In the genomic region with DNA sequence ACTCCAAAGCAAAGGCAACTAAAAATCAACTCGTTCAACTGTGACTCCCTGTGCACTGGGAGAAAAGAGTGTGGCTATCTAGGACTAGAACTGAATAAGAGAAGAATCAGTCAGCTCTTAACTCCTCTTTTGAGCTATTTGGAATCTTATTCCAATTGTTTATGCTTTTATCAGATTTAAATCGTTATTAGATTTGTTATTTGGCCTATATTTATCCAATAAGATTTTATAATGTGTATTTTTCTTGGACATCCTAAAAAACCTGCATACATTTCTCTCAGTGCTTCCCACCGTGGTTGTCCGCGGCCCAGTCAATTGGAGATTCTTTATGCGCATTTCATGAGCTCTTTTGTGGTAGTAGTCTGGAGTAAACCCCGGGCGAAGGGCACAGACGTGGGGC, we compare ENCODE assay signal across 1 fruit fly cellular context.
TF ChIP-seq lines count a peak whose summit lies in the region.

No protein-coding gene starts in this region.

TF ChIP-seq in whole organism, embryonic, 481 proteins besides CTCF, POLR2A, EP300 and RAD21 (continued from another document and continues in another):
- no peak for TF ChIP-seq NC2α (GFP tag; optimal IDR thresholded peaks at IDR 0.05; lab: Kevin White, UChicago)
- no peak for TF ChIP-seq CG6854 (GFP tag; optimal IDR thresholded peaks at IDR 0.05; lab: Kevin White, UChicago)
- TF ChIP-seq CG13287 (GFP tag; IDR thresholded peaks at IDR 0.05; lab: Robert Waterston, UW; ENCODE audit: partially characterized antibody): no peak
- TF ChIP-seq B-H2 (GFP tag; optimal IDR thresholded peaks at IDR 0.05; lab: Kevin White, UChicago): no peak
- no peak for TF ChIP-seq abd-A (tag; optimal IDR thresholded peaks at IDR 0.05; lab: Kevin White, UChicago)
- no peak for TF ChIP-seq CG5953 (GFP tag; IDR thresholded peaks at IDR 0.05; lab: Robert Waterston, UW)
- no peak for TF ChIP-seq tll (GFP tag; optimal IDR thresholded peaks at IDR 0.05; lab: Kevin White, UChicago)
- no peak for TF ChIP-seq Vsx1 (GFP tag; optimal IDR thresholded peaks at IDR 0.05; lab: Kevin White, UChicago)
- no peak for TF ChIP-seq eve (GFP tag; optimal IDR thresholded peaks at IDR 0.05; lab: Kevin White, UChicago)
- peak; percentile 61 for TF ChIP-seq Chrac-16 (GFP tag; optimal IDR thresholded peaks at IDR 0.05; lab: Kevin White, UChicago)
- TF ChIP-seq gfzf (GFP tag; optimal IDR thresholded peaks at IDR 0.05; lab: Kevin White, UChicago): no peak
- peak; percentile 72 for TF ChIP-seq Meics (GFP tag; optimal IDR thresholded peaks at IDR 0.05; lab: Kevin White, UChicago)
- peak; percentile 59 for TF ChIP-seq CG10462 (GFP tag; optimal IDR thresholded peaks at IDR 0.05; lab: Kevin White, UChicago)
- peak; percentile 46 for TF ChIP-seq shn (GFP tag; optimal IDR thresholded peaks at IDR 0.05; lab: Kevin White, UChicago)
- no peak for TF ChIP-seq ci (GFP tag; IDR thresholded peaks at IDR 0.05; lab: Robert Waterston, UW)
- TF ChIP-seq CG1024 (GFP tag; IDR thresholded peaks at IDR 0.05; lab: Robert Waterston, UW): no peak
- peak; percentile 51 for TF ChIP-seq CG18476 (GFP tag; optimal IDR thresholded peaks at IDR 0.05; lab: Kevin White, UChicago)
- TF ChIP-seq chn (GFP tag; optimal IDR thresholded peaks at IDR 0.05; lab: Kevin White, UChicago): peak; percentile 41
- no peak for TF ChIP-seq Stat92E (GFP tag; optimal IDR thresholded peaks at IDR 0.05; lab: Kevin White, UChicago)
- TF ChIP-seq CG2678 (tag; optimal IDR thresholded peaks at IDR 0.05; lab: Kevin White, UChicago): peak; percentile 80
- TF ChIP-seq Dip3 (GFP tag; optimal IDR thresholded peaks at IDR 0.05; lab: Kevin White, UChicago): peak; percentile 55
- TF ChIP-seq Deaf1 (tag; optimal IDR thresholded peaks at IDR 0.05; lab: Kevin White, UChicago): peak; percentile 45
- peak; percentile 70 for TF ChIP-seq tx (GFP tag; optimal IDR thresholded peaks at IDR 0.05; lab: Kevin White, UChicago)
- no peak for TF ChIP-seq Lpt (GFP tag; optimal IDR thresholded peaks at IDR 0.05; lab: Kevin White, UChicago)
- peak; percentile 54; the same call in 1 of the 2 replicates for TF ChIP-seq H2.0 (GFP tag; IDR thresholded peaks at IDR 0.05; lab: Robert Waterston, UW)
- TF ChIP-seq CG34224 (GFP tag; IDR thresholded peaks at IDR 0.05; lab: Robert Waterston, UW; ENCODE audit: partially characterized antibody): no peak
- no peak for TF ChIP-seq zen2 (GFP tag; IDR thresholded peaks at IDR 0.05; lab: Robert Waterston, UW; ENCODE audit: partially characterized antibody)
- TF ChIP-seq cas (GFP tag; IDR thresholded peaks at IDR 0.05; lab: Robert Waterston, UW): no peak
- TF ChIP-seq Hand (GFP tag; optimal IDR thresholded peaks at IDR 0.05; lab: Kevin White, UChicago): no peak
- TF ChIP-seq CG17361 (GFP tag; IDR thresholded peaks at IDR 0.05; lab: Robert Waterston, UW): no peak; the same call in 1 of the 3 replicates
- peak; percentile 51 for TF ChIP-seq pum (GFP tag; optimal IDR thresholded peaks at IDR 0.05; lab: Kevin White, UChicago)
- TF ChIP-seq gce (GFP tag; IDR thresholded peaks at IDR 0.05; lab: Robert Waterston, UW): no peak
- peak; percentile 35 for TF ChIP-seq CG1233 (GFP tag; optimal IDR thresholded peaks at IDR 0.05; lab: Kevin White, UChicago)
- peak; percentile 59 for TF ChIP-seq fd96Cb (tag; optimal IDR thresholded peaks at IDR 0.05; lab: Kevin White, UChicago)
- TF ChIP-seq gt (GFP tag; IDR thresholded peaks at IDR 0.05; lab: Robert Waterston, UW): no peak
- no peak for TF ChIP-seq CG10565 (GFP tag; optimal IDR thresholded peaks at IDR 0.05; lab: Kevin White, UChicago)
- TF ChIP-seq Lim3 (GFP tag; IDR thresholded peaks at IDR 0.05; lab: Robert Waterston, UW): no peak
- TF ChIP-seq rib (GFP tag; IDR thresholded peaks at IDR 0.05; lab: Robert Waterston, UW): no peak
- peak; percentile 25 for TF ChIP-seq sqz (GFP tag; optimal IDR thresholded peaks at IDR 0.05; lab: Kevin White, UChicago)
- TF ChIP-seq Fer3 (tag; optimal IDR thresholded peaks at IDR 0.05; lab: Kevin White, UChicago): peak; percentile 51
- no peak for TF ChIP-seq ap (GFP tag; IDR thresholded peaks at IDR 0.05; lab: Robert Waterston, UW)
- no peak for TF ChIP-seq D (optimal IDR thresholded peaks at IDR 0.05; lab: Kevin White, UChicago)
- TF ChIP-seq D (GFP tag; optimal IDR thresholded peaks at IDR 0.05; lab: Kevin White, UChicago): peak; percentile 58
- no peak for TF ChIP-seq vnd (GFP tag; IDR thresholded peaks at IDR 0.05; lab: Robert Waterston, UW; ENCODE audit: partially characterized antibody)
- TF ChIP-seq CG3065 (GFP tag; optimal IDR thresholded peaks at IDR 0.05; lab: Kevin White, UChicago): no peak
- no peak for TF ChIP-seq schlank (tag; optimal IDR thresholded peaks at IDR 0.05; lab: Kevin White, UChicago)
- peak; percentile 82 for TF ChIP-seq CG15269 (tag; optimal IDR thresholded peaks at IDR 0.05; lab: Kevin White, UChicago)
- peak; percentile 51 for TF ChIP-seq Bdp1 (GFP tag; optimal IDR thresholded peaks at IDR 0.05; lab: Kevin White, UChicago)
- TF ChIP-seq Dad (GFP tag; optimal IDR thresholded peaks at IDR 0.05; lab: Kevin White, UChicago): peak; percentile 49
- TF ChIP-seq HmgD (GFP tag; optimal IDR thresholded peaks at IDR 0.05; lab: Kevin White, UChicago): no peak
- TF ChIP-seq croc (GFP tag; conservative IDR thresholded peaks at IDR 0.05; lab: Robert Waterston, UW): peak; percentile 33; the same call in 1 of the 3 replicates
- peak; percentile 3 for TF ChIP-seq salm (tag; optimal IDR thresholded peaks at IDR 0.05; lab: Kevin White, UChicago)
- no peak for TF ChIP-seq Dfd (GFP tag; optimal IDR thresholded peaks at IDR 0.05; lab: Kevin White, UChicago)
- no peak for TF ChIP-seq CG13123 (GFP tag; optimal IDR thresholded peaks at IDR 0.05; lab: Kevin White, UChicago)
- TF ChIP-seq Gsc (GFP tag; IDR thresholded peaks at IDR 0.05; lab: Robert Waterston, UW): no peak
- no peak for TF ChIP-seq insv (GFP tag; optimal IDR thresholded peaks at IDR 0.05; lab: Kevin White, UChicago)
- no peak for TF ChIP-seq repo (GFP tag; optimal IDR thresholded peaks at IDR 0.05; lab: Kevin White, UChicago)
- TF ChIP-seq Atf3 (GFP tag; optimal IDR thresholded peaks at IDR 0.05; lab: Kevin White, UChicago): peak; percentile 18
- TF ChIP-seq CG43689 (GFP tag; IDR thresholded peaks at IDR 0.05; lab: Robert Waterston, UW): peak; percentile 55
- TF ChIP-seq aop (GFP tag; IDR thresholded peaks at IDR 0.05; lab: Robert Waterston, UW): no peak
- TF ChIP-seq CG6175 (GFP tag; IDR thresholded peaks at IDR 0.05; lab: Robert Waterston, UW): no peak
- TF ChIP-seq Atf6 (GFP tag; IDR thresholded peaks at IDR 0.05; lab: Robert Waterston, UW): peak; percentile 82
- no peak for TF ChIP-seq kah (GFP tag; optimal IDR thresholded peaks at IDR 0.05; lab: Kevin White, UChicago)
- TF ChIP-seq B-H1 (GFP tag; IDR thresholded peaks at IDR 0.05; lab: Robert Waterston, UW): peak; percentile 71
- peak; percentile 61 for TF ChIP-seq bab2 (GFP tag; optimal IDR thresholded peaks at IDR 0.05; lab: Kevin White, UChicago)
- TF ChIP-seq CG10543 (GFP tag; optimal IDR thresholded peaks at IDR 0.05; lab: Kevin White, UChicago): peak; percentile 7
- TF ChIP-seq Hr51 (GFP tag; optimal IDR thresholded peaks at IDR 0.05; lab: Kevin White, UChicago): peak; percentile 47 to 74
- peak; percentile 79 for TF ChIP-seq CG7839 (tag; optimal IDR thresholded peaks at IDR 0.05; lab: Kevin White, UChicago)
- peak; percentile 86; the same call in 2 of the 3 replicates for TF ChIP-seq dysf (GFP tag; IDR thresholded peaks at IDR 0.05; lab: Robert Waterston, UW)
- peak; percentile 72 for TF ChIP-seq ind (GFP tag; optimal IDR thresholded peaks at IDR 0.05; lab: Kevin White, UChicago)
- TF ChIP-seq Dref (GFP tag; IDR thresholded peaks at IDR 0.05; lab: Robert Waterston, UW): no peak
- no peak for TF ChIP-seq dan (GFP tag; IDR thresholded peaks at IDR 0.05; lab: Robert Waterston, UW)
- TF ChIP-seq exex (tag; optimal IDR thresholded peaks at IDR 0.05; lab: Kevin White, UChicago): no peak
- peak; percentile 63 for TF ChIP-seq tio (GFP tag; optimal IDR thresholded peaks at IDR 0.05; lab: Kevin White, UChicago)
- TF ChIP-seq h (optimal IDR thresholded peaks at IDR 0.05; lab: Kevin White, UChicago): no peak
- peak; percentile 98 for TF ChIP-seq Ets65A (GFP tag; lab: Kevin White, UChicago)
- TF ChIP-seq CG6813 (GFP tag; optimal IDR thresholded peaks at IDR 0.05; lab: Kevin White, UChicago): peak; percentile 41
- no peak for TF ChIP-seq Trl (optimal IDR thresholded peaks at IDR 0.05; lab: Kevin White, UChicago)
- peak; percentile 68 for TF ChIP-seq Trl (GFP tag; optimal IDR thresholded peaks at IDR 0.05; lab: Kevin White, UChicago)
- peak; percentile 42 for TF ChIP-seq kay (GFP tag; optimal IDR thresholded peaks at IDR 0.05; lab: Kevin White, UChicago)
- peak; percentile 41 for TF ChIP-seq gro (GFP tag; optimal IDR thresholded peaks at IDR 0.05; lab: Kevin White, UChicago)
- TF ChIP-seq H15 (GFP tag; IDR thresholded peaks at IDR 0.05; lab: Robert Waterston, UW): peak; percentile 55; the same call in 2 of the 3 replicates
- TF ChIP-seq sens-2 (GFP tag; IDR thresholded peaks at IDR 0.05; lab: Robert Waterston, UW): no peak
- 0 out of 2 replicates have a peak, but pooled peaks have one; percentile 34 for TF ChIP-seq CG10959 (GFP tag; IDR thresholded peaks at IDR 0.05; lab: Robert Waterston, UW)
- peak; percentile 82 for TF ChIP-seq nom (GFP tag; optimal IDR thresholded peaks at IDR 0.05; lab: Kevin White, UChicago)
- TF ChIP-seq fd3F (GFP tag; optimal IDR thresholded peaks at IDR 0.05; lab: Kevin White, UChicago): peak; percentile 62
- peak; percentile 45 for TF ChIP-seq CG18764 (GFP tag; optimal IDR thresholded peaks at IDR 0.05; lab: Kevin White, UChicago)
- TF ChIP-seq vfl (GFP tag; optimal IDR thresholded peaks at IDR 0.05; lab: Kevin White, UChicago): no peak
- peak; percentile 33 for TF ChIP-seq trh (GFP tag; optimal IDR thresholded peaks at IDR 0.05; lab: Kevin White, UChicago)
- no peak for TF ChIP-seq yki (optimal IDR thresholded peaks at IDR 0.05; lab: Kevin White, UChicago)
- TF ChIP-seq CG9609 (GFP tag; optimal IDR thresholded peaks at IDR 0.05; lab: Kevin White, UChicago): no peak
- TF ChIP-seq esg (GFP tag; conservative IDR thresholded peaks at IDR 0.05; lab: Robert Waterston, UW): peak; percentile 74
- 0 out of 3 replicates have a peak, but pooled peaks have one; percentile 36 for TF ChIP-seq ase (GFP tag; IDR thresholded peaks at IDR 0.05; lab: Robert Waterston, UW)
- peak; percentile 78 for TF ChIP-seq Oli (tag; optimal IDR thresholded peaks at IDR 0.05; lab: Kevin White, UChicago)
- peak; percentile 76 for TF ChIP-seq CG18262 (tag; optimal IDR thresholded peaks at IDR 0.05; lab: Kevin White, UChicago)
- no peak for TF ChIP-seq CG6791 (GFP tag; IDR thresholded peaks at IDR 0.05; lab: Robert Waterston, UW; ENCODE audit: partially characterized antibody)
- peak; percentile 11 for TF ChIP-seq jumu (GFP tag; optimal IDR thresholded peaks at IDR 0.05; lab: Kevin White, UChicago)
- peak; percentile 71; the same call in 1 of the 3 replicates for TF ChIP-seq CG34422 (GFP tag; IDR thresholded peaks at IDR 0.05; lab: Robert Waterston, UW)
- peak; percentile 16 for TF ChIP-seq CG3163 (GFP tag; optimal IDR thresholded peaks at IDR 0.05; lab: Kevin White, UChicago)
- no peak for TF ChIP-seq CHES-1-like (GFP tag; optimal IDR thresholded peaks at IDR 0.05; lab: Kevin White, UChicago)
- peak; percentile 32 for TF ChIP-seq Side (GFP tag; optimal IDR thresholded peaks at IDR 0.05; lab: Kevin White, UChicago)
- peak; percentile 40 for TF ChIP-seq ab (GFP tag; optimal IDR thresholded peaks at IDR 0.05; lab: Kevin White, UChicago)
- TF ChIP-seq seq (GFP tag; IDR thresholded peaks at IDR 0.05; lab: Robert Waterston, UW): peak; percentile 74
- TF ChIP-seq inv (GFP tag; IDR thresholded peaks at IDR 0.05; lab: Robert Waterston, UW; ENCODE audit: partially characterized antibody): no peak
- peak; percentile 76 for TF ChIP-seq grau (tag; optimal IDR thresholded peaks at IDR 0.05; lab: Kevin White, UChicago)
- peak; percentile 34 for TF ChIP-seq luna (GFP tag; optimal IDR thresholded peaks at IDR 0.05; lab: Kevin White, UChicago)
- no peak for TF ChIP-seq Dp (GFP tag; optimal IDR thresholded peaks at IDR 0.05; lab: Kevin White, UChicago)
- peak; percentile 15 for TF ChIP-seq crc (GFP tag; optimal IDR thresholded peaks at IDR 0.05; lab: Kevin White, UChicago)
- TF ChIP-seq CG14014 (GFP tag; IDR thresholded peaks at IDR 0.05; lab: Robert Waterston, UW): peak; percentile 79
- no peak for TF ChIP-seq CG13894 (tag; optimal IDR thresholded peaks at IDR 0.05; lab: Kevin White, UChicago)
- TF ChIP-seq CG7745 (tag; optimal IDR thresholded peaks at IDR 0.05; lab: Kevin White, UChicago): no peak
- no peak for TF ChIP-seq CG6272 (GFP tag; IDR thresholded peaks at IDR 0.05; lab: Robert Waterston, UW)
- TF ChIP-seq CG3726 (GFP tag; IDR thresholded peaks at IDR 0.05; lab: Robert Waterston, UW): no peak
- no peak for TF ChIP-seq ranshi (GFP tag; IDR thresholded peaks at IDR 0.05; lab: Robert Waterston, UW)
- 0 out of 2 replicates have a peak, but pooled peaks have one; percentile 22 for TF ChIP-seq ara (GFP tag; IDR thresholded peaks at IDR 0.05; lab: Robert Waterston, UW)
- TF ChIP-seq lilli (GFP tag; optimal IDR thresholded peaks at IDR 0.05; lab: Kevin White, UChicago): peak; percentile 57
- TF ChIP-seq CG34376 (GFP tag; optimal IDR thresholded peaks at IDR 0.05; lab: Kevin White, UChicago): no peak
- no peak for TF ChIP-seq Sin3A (optimal IDR thresholded peaks at IDR 0.05; lab: Kevin White, UChicago)
- no peak for TF ChIP-seq run (tag; optimal IDR thresholded peaks at IDR 0.05; lab: Kevin White, UChicago)
- no peak for TF ChIP-seq CG17912 (GFP tag; optimal IDR thresholded peaks at IDR 0.05; lab: Kevin White, UChicago)
- no peak for TF ChIP-seq Myb (GFP tag; optimal IDR thresholded peaks at IDR 0.05; lab: Kevin White, UChicago)
- no peak for TF ChIP-seq ash1 (GFP tag; optimal IDR thresholded peaks at IDR 0.05; lab: Kevin White, UChicago)
- peak; percentile 58 for TF ChIP-seq dmrt11E (tag; optimal IDR thresholded peaks at IDR 0.05; lab: Kevin White, UChicago)
- no peak for TF ChIP-seq CG17612 (GFP tag; IDR thresholded peaks at IDR 0.05; lab: Robert Waterston, UW)
- TF ChIP-seq BtbVII (GFP tag; optimal IDR thresholded peaks at IDR 0.05; lab: Kevin White, UChicago): peak; percentile 69
- peak; percentile 59 for TF ChIP-seq Ssrp (tag; optimal IDR thresholded peaks at IDR 0.05; lab: Kevin White, UChicago)
- peak; percentile 45 for TF ChIP-seq Six4 (GFP tag; optimal IDR thresholded peaks at IDR 0.05; lab: Kevin White, UChicago)
- TF ChIP-seq CG10431 (GFP tag; optimal IDR thresholded peaks at IDR 0.05; lab: Kevin White, UChicago): no peak
- peak; percentile 41 for TF ChIP-seq CG6254 (GFP tag; optimal IDR thresholded peaks at IDR 0.05; lab: Kevin White, UChicago)
- no peak for TF ChIP-seq sim (GFP tag; IDR thresholded peaks at IDR 0.05; lab: Robert Waterston, UW)
